Worm (Caenorhabditis elegans) whole organism, young adult: Measurements from ENCODE around the gene ZK353.2.
A peak's percentile ranks its signal among the peaks of the same experiment; 100 is the strongest.

Experiments used
- F33H1.4 ChIP-seq: fragments of 200-800 bp; sonication (Bioruptor generic); IDR thresholded peaks from 2 replicates; pipeline ENCODE4 v1.3.6; 2022; ENCODE audit warnings: missing genetic modification reagents, missing genetic modification characterization, missing compliant biosample characterization
- F55B11.4 ChIP-seq: sonication (generic microtip); optimal IDR thresholded peaks from 2 replicates; lab custom pipeline; 2016; ENCODE audit warnings: missing compliant biosample characterization, missing genetic modification characterization, borderline replicate concordance; ENCODE audit not compliant: insufficient read depth
- K11D2.4 ChIP-seq: fragments of 200-800 bp; sonication (Bioruptor generic); IDR thresholded peaks from 2 replicates; pipeline ENCODE4 v1.3.6; 2022; ENCODE audit warnings: missing genetic modification reagents, missing genetic modification characterization, missing compliant biosample characterization
- Y53G8AR.9 ChIP-seq: fragments of 200-800 bp; sonication (Bioruptor generic); conservative IDR thresholded peaks from 2 replicates; pipeline ENCODE4 v1.3.6; 2022; ENCODE audit warnings: missing genetic modification reagents, missing genetic modification characterization, missing compliant biosample characterization
- Y56A3A.18 ChIP-seq: fragments of 200-800 bp; sonication (Bioruptor generic); IDR thresholded peaks from 2 replicates; pipeline ENCODE4 v1.3.6; 2022; ENCODE audit warnings: missing genetic modification reagents, missing genetic modification characterization, missing compliant biosample characterization
- akir-1 ChIP-seq: fragments of 200-800 bp; sonication (Bioruptor generic); optimal IDR thresholded peaks from 2 replicates; lab custom pipeline; 2018; ENCODE audit warnings: mild to moderate bottlenecking, missing genetic modification characterization, moderate library complexity, missing compliant biosample characterization
- athp-1 ChIP-seq: sonication (generic microtip); optimal IDR thresholded peaks from 2 replicates; lab custom pipeline; 2017; ENCODE audit warnings: mild to moderate bottlenecking, missing genetic modification characterization, missing compliant biosample characterization
- attf-3 ChIP-seq: fragments of 200-800 bp; sonication (Bioruptor generic); conservative IDR thresholded peaks from 2 replicates; pipeline ENCODE4 v1.3.6; 2022; ENCODE audit warnings: missing genetic modification reagents, missing genetic modification characterization, missing compliant biosample characterization
- attf-6 ChIP-seq: fragments of 200-800 bp; sonication (Bioruptor generic); IDR thresholded peaks from 2 replicates; pipeline ENCODE4 v1.3.6; 2022; ENCODE audit warnings: missing genetic modification reagents, missing genetic modification characterization, missing compliant biosample characterization
- ceh-100 ChIP-seq: fragments of 200-800 bp; sonication (Bioruptor generic); IDR thresholded peaks from 2 replicates; pipeline ENCODE4 v1.3.6; 2022; ENCODE audit warnings: missing genetic modification reagents, missing genetic modification characterization, missing compliant biosample characterization
- ceh-27 ChIP-seq: fragments of 200-800 bp; sonication (Bioruptor generic); optimal IDR thresholded peaks from 2 replicates; lab custom pipeline; 2018; ENCODE audit warnings: mild to moderate bottlenecking, missing genetic modification characterization, moderate library complexity, missing compliant biosample characterization
- ceh-40 ChIP-seq: fragments of 200-800 bp; sonication (Bioruptor generic); IDR thresholded peaks from 2 replicates; pipeline ENCODE4 v1.3.6; 2022; ENCODE audit warnings: missing genetic modification characterization, missing compliant biosample characterization
- ceh-79 ChIP-seq: sonication (generic microtip); optimal IDR thresholded peaks from 2 replicates; lab custom pipeline; 2017; ENCODE audit warnings: mild to moderate bottlenecking, missing genetic modification characterization, missing compliant biosample characterization
- chd-7 ChIP-seq: sonication (generic microtip); optimal IDR thresholded peaks from 2 replicates; lab custom pipeline; 2016; ENCODE audit warnings: mild to moderate bottlenecking, missing genetic modification characterization, moderate library complexity, missing compliant biosample characterization
- die-1 ChIP-seq: sonication (generic microtip); optimal IDR thresholded peaks from 2 replicates; lab custom pipeline; 2016; ENCODE audit warnings: missing genotype, mild to moderate bottlenecking, missing genetic modification characterization, missing compliant biosample characterization
- dox-1 ChIP-seq: fragments of 200-800 bp; sonication (Bioruptor generic); IDR thresholded peaks from 2 replicates; pipeline ENCODE4 v1.3.6; 2022; ENCODE audit warnings: missing genetic modification reagents, missing genetic modification characterization, missing compliant biosample characterization
- efl-1 ChIP-seq: fragments of 150-350 bp; optimal IDR thresholded peaks from 2 replicates; lab custom pipeline; 2014; ENCODE audit warnings: missing biosample characterization, missing genetic modification reagents, missing genetic modification characterization
- egrh-3 ChIP-seq: fragments of 200-800 bp; sonication (Bioruptor generic); IDR thresholded peaks from 2 replicates; pipeline ENCODE4 v1.3.6; 2022; ENCODE audit warnings: missing genetic modification reagents, missing genetic modification characterization, missing compliant biosample characterization
- gei-17 ChIP-seq: fragments of 200-800 bp; sonication (Bioruptor generic); optimal IDR thresholded peaks from 2 replicates; lab custom pipeline; 2018; ENCODE audit warnings: mild to moderate bottlenecking, missing genetic modification characterization, missing compliant biosample characterization
- hmg-1.2 ChIP-seq: fragments of 200-800 bp; sonication (Bioruptor generic); IDR thresholded peaks from 2 replicates; pipeline ENCODE4 v1.3.6; 2022; ENCODE audit warnings: missing genetic modification reagents, missing genetic modification characterization, missing compliant biosample characterization
- let-526 ChIP-seq: fragments of 200-800 bp; sonication (Bioruptor generic); IDR thresholded peaks from 2 replicates; pipeline ENCODE4 v1.3.6; 2022; ENCODE audit warnings: missing genetic modification reagents, missing genetic modification characterization, missing compliant biosample characterization
- let-607 ChIP-seq, 2 experiments: fragments of 200-800 bp in 1 of 2; sonication (Bioruptor generic) in 1 of 2; sonication (generic microtip) in 1 of 2; optimal IDR thresholded peaks; 2 replicates each; lab custom pipeline; 2016 to 2018; ENCODE audit warnings: mild to moderate bottlenecking in 2 of 2, missing compliant biosample characterization in 2 of 2, missing genetic modification characterization in 2 of 2, moderate library complexity in 2 of 2, missing genotype in 1 of 2
- lin-26 ChIP-seq: fragments of 200-800 bp; sonication (Bioruptor generic); IDR thresholded peaks from 2 replicates; pipeline ENCODE4 v1.3.6; 2022; ENCODE audit warnings: missing genetic modification reagents, missing genetic modification characterization, missing compliant biosample characterization
- lin-35 ChIP-seq, 3 experiments: fragments of 150-350 bp in 2 of 3; sonication (generic microtip) in 1 of 3; optimal IDR thresholded peaks; 2 replicates each; lab custom pipeline; 2014 to 2018; ENCODE audit warnings: missing biosample characterization in 3 of 3, missing genetic modification characterization in 3 of 3, missing genetic modification reagents in 3 of 3
- lsl-1 ChIP-seq: fragments of 200-800 bp; sonication (Bioruptor generic); optimal IDR thresholded peaks from 2 replicates; lab custom pipeline; 2018; ENCODE audit warnings: mild to moderate bottlenecking, missing genetic modification characterization, moderate library complexity, missing compliant biosample characterization
- lsy-27 ChIP-seq: sonication (generic microtip); optimal IDR thresholded peaks from 2 replicates; lab custom pipeline; 2017; ENCODE audit warnings: missing genetic modification characterization, mild to moderate bottlenecking, missing compliant biosample characterization, antibody characterized with exemption, missing genotype, borderline replicate concordance; ENCODE audit not compliant: insufficient read depth
- madf-10 ChIP-seq: sonication (generic microtip); optimal IDR thresholded peaks from 2 replicates; lab custom pipeline; 2016; ENCODE audit warnings: mild to moderate bottlenecking, missing genetic modification characterization, missing compliant biosample characterization
- madf-3 ChIP-seq: fragments of 200-800 bp; sonication (Bioruptor generic); IDR thresholded peaks from 2 replicates; pipeline ENCODE4 v1.3.6; 2022; ENCODE audit warnings: missing genetic modification reagents, missing genetic modification characterization, missing compliant biosample characterization
- madf-8 ChIP-seq: fragments of 200-800 bp; sonication (Bioruptor generic); conservative IDR thresholded peaks from 2 replicates; pipeline ENCODE4 v1.3.6; 2022; ENCODE audit warnings: missing genetic modification reagents, missing genetic modification characterization, missing compliant biosample characterization
- mcd-1 ChIP-seq: fragments of 200-800 bp; sonication (Bioruptor generic); IDR thresholded peaks from 2 replicates; pipeline ENCODE4 v1.3.6; 2022; ENCODE audit warnings: missing genetic modification reagents, missing genetic modification characterization, missing compliant biosample characterization
- mxl-1 ChIP-seq: sonication (generic microtip); optimal IDR thresholded peaks from 2 replicates; lab custom pipeline; 2016; ENCODE audit warnings: missing genetic modification characterization, missing compliant biosample characterization
- nhr-120 ChIP-seq: fragments of 200-800 bp; sonication (Bioruptor generic); IDR thresholded peaks from 2 replicates; pipeline ENCODE4 v1.3.6; 2022; ENCODE audit warnings: missing genetic modification characterization, missing compliant biosample characterization
- nhr-27 ChIP-seq: fragments of 200-800 bp; sonication (Bioruptor generic); optimal IDR thresholded peaks from 2 replicates; lab custom pipeline; 2018; ENCODE audit warnings: mild to moderate bottlenecking, missing genetic modification characterization, moderate library complexity, missing compliant biosample characterization
- pha-4 ChIP-seq: fragments of 150-350 bp; sonication (generic microtip); optimal IDR thresholded peaks from 2 replicates; lab custom pipeline; 2014; ENCODE audit warnings: missing biosample characterization, missing genetic modification reagents, missing genetic modification characterization
- repo-1 ChIP-seq: sonication (generic microtip); optimal IDR thresholded peaks from 2 replicates; lab custom pipeline; 2017; ENCODE audit warnings: mild to moderate bottlenecking, missing genetic modification characterization, missing compliant biosample characterization
- rpc-1 ChIP-seq, 2 experiments: fragments of 150-350 bp in 1 of 2; sonication (generic microtip) in 1 of 2; optimal IDR thresholded peaks; 2 replicates each; lab custom pipeline; 2014 to 2018; ENCODE audit warnings: missing biosample characterization in 1 of 2, missing genetic modification characterization in 1 of 2, missing genetic modification reagents in 1 of 2, missing genotype in 1 of 2
- sea-2 ChIP-seq: fragments of 200-800 bp; sonication (Bioruptor generic); IDR thresholded peaks from 2 replicates; pipeline ENCODE4 v1.3.6; 2022; ENCODE audit warnings: missing genetic modification characterization, missing compliant biosample characterization
- snpc-1.3 ChIP-seq: sonication (generic microtip); optimal IDR thresholded peaks from 2 replicates; lab custom pipeline; 2017; ENCODE audit warnings: missing genetic modification characterization, mild to moderate bottlenecking, missing compliant biosample characterization, antibody characterized with exemption, moderate library complexity, missing genotype, missing genetic modification reagents; ENCODE audit not compliant: insufficient read depth
- sptf-2 ChIP-seq: fragments of 200-800 bp; sonication (Bioruptor generic); optimal IDR thresholded peaks from 2 replicates; lab custom pipeline; 2018; ENCODE audit warnings: mild to moderate bottlenecking, missing genetic modification characterization, missing compliant biosample characterization
- tbx-9 ChIP-seq: sonication (generic microtip); optimal IDR thresholded peaks from 2 replicates; lab custom pipeline; 2016; ENCODE audit warnings: borderline replicate concordance, missing genetic modification characterization, inconsistent platforms, missing compliant biosample characterization
- tlf-1 ChIP-seq: fragments of 200-800 bp; sonication (Bioruptor generic); optimal IDR thresholded peaks from 2 replicates; lab custom pipeline; 2018; ENCODE audit warnings: mild to moderate bottlenecking, missing genetic modification characterization, missing compliant biosample characterization
- zfh-2 ChIP-seq: fragments of 200-800 bp; sonication (Bioruptor generic); conservative IDR thresholded peaks from 2 replicates; pipeline ENCODE4 v1.3.6; 2022; ENCODE audit warnings: missing genetic modification reagents, missing genetic modification characterization, missing compliant biosample characterization
- ztf-18 ChIP-seq: sonication (generic microtip); optimal IDR thresholded peaks from 2 replicates; lab custom pipeline; 2016; ENCODE audit warnings: missing genotype, mild to moderate bottlenecking, missing genetic modification characterization, missing compliant biosample characterization
- ztf-25 ChIP-seq: fragments of 200-800 bp; sonication (Bioruptor generic); IDR thresholded peaks from 2 replicates; pipeline ENCODE4 v1.3.6; 2022; ENCODE audit warnings: missing genetic modification reagents, missing genetic modification characterization, missing compliant biosample characterization
- ztf-26 ChIP-seq: sonication (generic microtip); optimal IDR thresholded peaks from 2 replicates; lab custom pipeline; 2017; ENCODE audit warnings: missing genetic modification characterization, missing compliant biosample characterization
- ztf-28 ChIP-seq: fragments of 200-800 bp; sonication (Bioruptor generic); IDR thresholded peaks from 2 replicates; pipeline ENCODE4 v1.3.6; 2022; ENCODE audit warnings: missing genetic modification reagents, missing genetic modification characterization, missing compliant biosample characterization
- ztf-3 ChIP-seq: fragments of 200-800 bp; sonication (Bioruptor generic); optimal IDR thresholded peaks from 2 replicates; lab custom pipeline; 2018; ENCODE audit warnings: mild to moderate bottlenecking, missing genetic modification characterization, missing compliant biosample characterization

ZK353.2 gene

ce11 chrIII:8356407-8356881 is 42.1 kb upstream of the ZK353.2 start (continued):
- TF ChIP-seq ztf-28 (GFP tag; lab: Robert Waterston, UW) = no peak
- peak; percentile 22 for TF ChIP-seq die-1 (tag; lab: Kevin White, UChicago)
- peak; percentile 22; the same call in 1 of the 2 replicates for TF ChIP-seq F33H1.4 (GFP tag; lab: Robert Waterston, UW)
- no peak for TF ChIP-seq sea-2 (GFP tag; lab: Robert Waterston, UW)
- no peak for TF ChIP-seq ztf-25
- TF ChIP-seq sptf-2 (GFP tag; lab: Kevin White, UChicago) = no peak
- no peak for TF ChIP-seq lsl-1 (GFP tag; lab: Kevin White, UChicago)
- peak; percentile 12 for TF ChIP-seq snpc-1.3 (tag; lab: Kevin White, UChicago)
- no peak for TF ChIP-seq lsy-27 (tag; lab: Kevin White, UChicago)
- peak in 1 of 2 experiments; percentile 44 for TF ChIP-seq let-607 (tag; optimal IDR thresholded peaks at IDR 0.05; lab: Kevin White, UChicago)
- peak; percentile 65 for TF ChIP-seq ceh-27
- TF ChIP-seq mxl-1 (tag; lab: Kevin White, UChicago) = no peak
- TF ChIP-seq Y53G8AR.9 (GFP tag; lab: Robert Waterston, UW) = 0 out of 2 replicates have a peak, but pooled peaks have one; percentile 40
- TF ChIP-seq zfh-2 (GFP tag; lab: Robert Waterston, UW) = peak; percentile 43; the same call in 1 of the 2 replicates
- TF ChIP-seq tbx-9 (tag; lab: Kevin White, UChicago) = no peak
- TF ChIP-seq ceh-79 = no peak
- TF ChIP-seq athp-1 (tag; lab: Kevin White, UChicago) = no peak
- no peak for TF ChIP-seq madf-8
- TF ChIP-seq egrh-3 (GFP tag; lab: Robert Waterston, UW) = 0 out of 2 replicates have a peak, but pooled peaks have one; percentile 16
- peak; percentile 59 for TF ChIP-seq dox-1 (GFP tag; lab: Robert Waterston, UW)
- peak; percentile 8 for TF ChIP-seq gei-17 (GFP tag; lab: Kevin White, UChicago)
- TF ChIP-seq rpc-1 (optimal IDR thresholded peaks at IDR 0.05; lab: Kevin White, UChicago) = no peak
- TF ChIP-seq rpc-1 (tag; optimal IDR thresholded peaks at IDR 0.05; lab: Kevin White, UChicago) = no peak
- TF ChIP-seq F55B11.4 (tag; lab: Kevin White, UChicago) = no peak
- TF ChIP-seq mcd-1 (GFP tag; lab: Robert Waterston, UW) = peak; percentile 47; the same call in 1 of the 2 replicates
- TF ChIP-seq efl-1 (GFP tag; lab: Kevin White, UChicago) = no peak
- TF ChIP-seq akir-1 (GFP tag; lab: Kevin White, UChicago) = no peak
- no peak for TF ChIP-seq attf-6
- TF ChIP-seq repo-1 (tag; lab: Kevin White, UChicago) = peak; percentile 34
- TF ChIP-seq ceh-40 (GFP tag; lab: Robert Waterston, UW) = no peak
- TF ChIP-seq lin-35 (GFP tag; optimal IDR thresholded peaks at IDR 0.05; lab: Kevin White, UChicago) = peak in 1 of 3 experiments; percentile 50
- no peak for TF ChIP-seq ceh-100 (GFP tag; lab: Robert Waterston, UW)
- TF ChIP-seq K11D2.4 (GFP tag; lab: Robert Waterston, UW) = no peak
- TF ChIP-seq let-526 (GFP tag; lab: Robert Waterston, UW) = no peak
- peak; percentile 20 for TF ChIP-seq ztf-18
- peak; percentile 54 for TF ChIP-seq madf-10
- no peak for TF ChIP-seq nhr-120
- TF ChIP-seq ztf-26 = peak; percentile 44
- TF ChIP-seq madf-3 (GFP tag; lab: Robert Waterston, UW) = no peak
- peak; percentile 24 for TF ChIP-seq chd-7 (tag; lab: Kevin White, UChicago)
- peak; percentile 2 for TF ChIP-seq tlf-1 (GFP tag; lab: Kevin White, UChicago)
- TF ChIP-seq hmg-1.2 = peak; percentile 80; the same call in 1 of the 2 replicates
- no peak for TF ChIP-seq nhr-27
- no peak for TF ChIP-seq lin-26 (GFP tag; lab: Robert Waterston, UW)
- TF ChIP-seq attf-3 = 0 out of 2 replicates have a peak, but pooled peaks have one; percentile 21
- TF ChIP-seq ztf-3 (GFP tag; lab: Kevin White, UChicago) = no peak
- TF ChIP-seq Y56A3A.18 (GFP tag; lab: Robert Waterston, UW) = no peak
- no peak for TF ChIP-seq pha-4 (tag; lab: Kevin White, UChicago)
